Fruit fly (Drosophila melanogaster): ENCODE measurements around the gene Smr.

Gene Smr

dm6 chrX:12737057-12737734, 5.2 kb downstream of the Smr start (continued):
- TF ChIP-seq rgr (GFP tag; optimal IDR thresholded peaks at IDR 0.05) (peak; percentile 30), Dif (GFP tag; optimal IDR thresholded peaks at IDR 0.05; ENCODE audit: partially characterized antibody) (no peak), OdsH (GFP tag; optimal IDR thresholded peaks at IDR 0.05) (peak; percentile 4), sage (GFP tag; optimal IDR thresholded peaks at IDR 0.05) (peak; percentile 51), foxo (GFP tag; optimal IDR thresholded peaks at IDR 0.05) (peak; percentile 22 to 28), Abd-B (GFP tag; optimal IDR thresholded peaks at IDR 0.05) (no peak)

DNA sequence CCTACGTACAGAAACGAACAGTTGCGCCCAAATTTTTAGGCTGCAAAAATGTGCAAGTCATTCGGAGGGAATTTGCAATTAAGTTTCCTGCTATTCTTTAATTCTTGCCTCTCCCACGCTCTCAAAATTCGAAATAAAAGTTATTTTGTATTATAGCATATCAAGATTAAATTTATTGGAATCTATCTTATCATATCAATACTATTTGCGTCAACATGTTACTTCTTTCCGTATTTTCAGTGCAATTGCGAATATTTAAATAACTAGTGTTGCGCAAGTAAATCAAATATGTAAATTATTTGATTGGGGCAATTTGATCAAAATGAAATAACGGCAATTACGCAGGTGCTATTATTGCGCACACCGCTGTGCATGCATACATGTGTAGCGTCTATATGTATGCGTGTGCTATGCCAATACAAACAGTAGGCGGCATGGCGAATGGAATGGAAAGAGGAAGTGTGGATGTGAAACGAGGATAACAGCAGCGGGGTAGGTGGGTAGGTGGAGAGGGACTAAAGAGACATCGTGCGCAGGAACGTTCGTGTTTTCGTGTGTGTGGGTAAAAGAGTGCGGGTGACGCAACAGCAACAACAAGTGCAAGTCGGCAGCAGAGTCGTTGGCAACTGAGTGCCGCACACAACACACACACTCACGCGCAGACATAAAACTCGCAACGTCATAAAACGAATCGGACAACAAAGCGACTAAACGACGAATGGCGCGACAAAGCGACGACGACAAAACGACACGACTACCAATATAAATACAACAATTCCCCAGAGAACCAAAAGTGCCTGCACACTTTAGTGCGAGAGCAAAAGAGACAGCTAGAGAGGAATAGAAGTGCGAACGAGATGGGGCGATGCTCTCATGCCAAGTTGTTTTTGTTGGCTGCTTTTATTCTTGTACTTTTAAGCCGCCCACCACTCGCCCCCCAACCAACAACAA, 6.7 kb downstream of the Smr start:
- no peak for TF ChIP-seq Myc (optimal IDR thresholded peaks at IDR 0.05)
- peak; percentile 92 for TF ChIP-seq br (GFP tag; optimal IDR thresholded peaks at IDR 0.05)
- peak; percentile 81 for TF ChIP-seq GATAd (GFP tag; optimal IDR thresholded peaks at IDR 0.05)
- no peak for TF ChIP-seq N (GFP tag; optimal IDR thresholded peaks at IDR 0.05)
- peak; percentile 80 for TF ChIP-seq Dfd (GFP tag; optimal IDR thresholded peaks at IDR 0.05)
- peak; percentile 57 for TF ChIP-seq Dif (GFP tag; optimal IDR thresholded peaks at IDR 0.05; ENCODE audit: partially characterized antibody)
- peak; percentile 92 for TF ChIP-seq jim (GFP tag; optimal IDR thresholded peaks at IDR 0.05)
- TF ChIP-seq sage (GFP tag; optimal IDR thresholded peaks at IDR 0.05) = peak; percentile 46
- TF ChIP-seq HLH106 (tag; optimal IDR thresholded peaks at IDR 0.05) = peak; percentile 96
- TF ChIP-seq pan (optimal IDR thresholded peaks at IDR 0.05) = no peak
- peak; percentile 72 for TF ChIP-seq CG32264 (GFP tag; optimal IDR thresholded peaks at IDR 0.05)
- TF ChIP-seq usp (GFP tag; optimal IDR thresholded peaks at IDR 0.05) = no peak
- TF ChIP-seq Rel (GFP tag; optimal IDR thresholded peaks at IDR 0.05) = peak; percentile 40
- TF ChIP-seq Rel (tag; optimal IDR thresholded peaks at IDR 0.05) = peak; percentile 46
- TF ChIP-seq brk (GFP tag; optimal IDR thresholded peaks at IDR 0.05) = peak; percentile 80
- peak; percentile 94 for TF ChIP-seq CG9705 (GFP tag; optimal IDR thresholded peaks at IDR 0.05)
- peak; percentile 56 for TF ChIP-seq Jra (GFP tag; optimal IDR thresholded peaks at IDR 0.05)
- peak; percentile 98 for TF ChIP-seq dmrt93B (GFP tag; optimal IDR thresholded peaks at IDR 0.05)
- peak; percentile 51 to 71 for TF ChIP-seq dl (GFP tag; optimal IDR thresholded peaks at IDR 0.05; ENCODE audit: insufficient read depth in 1 of 2, partially characterized antibody in 2 of 2)
- TF ChIP-seq Hr83 (GFP tag; optimal IDR thresholded peaks at IDR 0.05; ENCODE audit: poor library complexity, severe bottlenecking) = peak; percentile 93
- TF ChIP-seq sv (GFP tag; optimal IDR thresholded peaks at IDR 0.05) = peak; percentile 95
- TF ChIP-seq lola (GFP tag; optimal IDR thresholded peaks at IDR 0.05) = no peak
- TF ChIP-seq Vsx2 (GFP tag; optimal IDR thresholded peaks at IDR 0.05; ENCODE audit: partially characterized antibody) = peak; percentile 40
- peak; percentile 81 for TF ChIP-seq dsf (GFP tag; optimal IDR thresholded peaks at IDR 0.05; ENCODE audit: borderline replicate concordance)
- peak; percentile 98 for TF ChIP-seq Sp1 (GFP tag; optimal IDR thresholded peaks at IDR 0.05)
- TF ChIP-seq rgr (GFP tag; optimal IDR thresholded peaks at IDR 0.05) = peak; percentile 90
- TF ChIP-seq h (GFP tag; optimal IDR thresholded peaks at IDR 0.05) = peak; percentile 90
- TF ChIP-seq ey (GFP tag; optimal IDR thresholded peaks at IDR 0.05) = peak; percentile 96
- peak; percentile 94 for TF ChIP-seq fru (GFP tag; optimal IDR thresholded peaks at IDR 0.05)
- peak; percentile 24 for TF ChIP-seq Mio (GFP tag; optimal IDR thresholded peaks at IDR 0.05)
- TF ChIP-seq Hnf4 (GFP tag; optimal IDR thresholded peaks at IDR 0.05) = peak; percentile 48
- peak in 1 of 2 experiments; percentile 95 for TF ChIP-seq foxo (GFP tag; optimal IDR thresholded peaks at IDR 0.05)
- peak; percentile 92 for TF ChIP-seq OdsH (GFP tag; optimal IDR thresholded peaks at IDR 0.05)
- peak; percentile 35 for TF ChIP-seq Abd-B (GFP tag; optimal IDR thresholded peaks at IDR 0.05)
- peak; percentile 99 for TF ChIP-seq psq (GFP tag; optimal IDR thresholded peaks at IDR 0.05)
- peak; percentile 85 for TF ChIP-seq CrebA (GFP tag; optimal IDR thresholded peaks at IDR 0.05; ENCODE audit: borderline replicate concordance)
- TF ChIP-seq Hr78 (GFP tag; optimal IDR thresholded peaks at IDR 0.05) = no peak
- peak; percentile 98 for TF ChIP-seq woc (GFP tag; optimal IDR thresholded peaks at IDR 0.05)
- peak; percentile 91 for TF ChIP-seq tai (GFP tag; optimal IDR thresholded peaks at IDR 0.05)

Data from whole organism, wandering third instar larva.